Fruit fly (Drosophila melanogaster) whole organism: ENCODE data around the gene CG31817.

Experiments used
- CG8478 ChIP-seq: fragments of >200 bp; optimal IDR thresholded peaks from 2 replicates; lab custom pipeline; 2018; ENCODE audit warnings: inconsistent platforms
- Dll ChIP-seq: fragments of >200 bp; optimal IDR thresholded peaks from 2 replicates; lab custom pipeline; 2017
- EcR ChIP-seq, 2 experiments: fragments of >200 bp; optimal IDR thresholded peaks; 2 replicates each; lab custom pipeline; 2017; ENCODE audit warnings: missing biosample characterization in 2 of 2, missing genetic modification characterization in 2 of 2, missing genetic modification reagents in 2 of 2
- pan ChIP-seq: fragments of >200 bp; optimal IDR thresholded peaks from 2 replicates; lab custom pipeline; 2017
- psq ChIP-seq: fragments of >200 bp; optimal IDR thresholded peaks from 2 replicates; lab custom pipeline; 2017
- usp ChIP-seq: fragments of >200 bp; optimal IDR thresholded peaks from 2 replicates; lab custom pipeline; 2017; ENCODE audit warnings: missing biosample characterization, missing genetic modification characterization, mixed read lengths

The CG31817 gene

dm6 chr2L:16284306-16285299 lies 53.1 kb downstream of the CG31817 start:
- TF ChIP-seq CG8478 (lab: Kevin White, UChicago) (peak; percentile 58), Dll (peak; percentile 76), psq (no peak), EcR (GFP tag; optimal IDR thresholded peaks at IDR 0.05; lab: Kevin White, UChicago) (peak in 1 of 2 experiments; percentile 45), pan (lab: Kevin White, UChicago) (no peak), usp (GFP tag; lab: Kevin White, UChicago) (no peak)

DNA sequence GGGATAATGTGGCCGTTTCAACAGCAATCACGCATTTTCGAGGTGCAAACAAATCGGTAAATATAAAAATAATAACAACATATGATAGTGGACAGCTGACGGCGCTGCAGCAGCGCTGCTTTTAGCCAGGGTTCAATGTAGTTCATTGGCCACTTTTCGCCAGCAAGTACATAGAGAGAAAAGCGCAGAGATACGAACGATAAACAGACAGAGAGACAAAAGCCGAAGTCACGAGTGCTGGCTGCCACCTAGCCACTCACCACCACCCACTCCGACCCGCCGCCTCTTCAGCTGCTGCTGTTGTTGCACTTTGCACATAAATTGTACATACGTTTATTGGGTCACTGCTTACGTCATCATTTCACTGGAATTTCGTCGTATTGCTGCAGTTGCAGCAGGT lies 54.8 kb downstream of the CG31817 start:
- peak in 1 of 2 experiments; percentile 15 for TF ChIP-seq EcR (GFP tag; optimal IDR thresholded peaks at IDR 0.05; lab: Kevin White, UChicago)
- no peak for TF ChIP-seq psq

- TF ChIP-seq psq (no peak), pan (lab: Kevin White, UChicago) (no peak), Dll (no peak), EcR (GFP tag; optimal IDR thresholded peaks at IDR 0.05; lab: Kevin White, UChicago) (peak in 1 of 2 experiments; percentile 78), usp (GFP tag; lab: Kevin White, UChicago) (no peak), CG8478 (lab: Kevin White, UChicago) (no peak)
Observed at dm6 chr2L:16282077-16282471, 55.6 kb downstream of the CG31817 start.

DNA sequence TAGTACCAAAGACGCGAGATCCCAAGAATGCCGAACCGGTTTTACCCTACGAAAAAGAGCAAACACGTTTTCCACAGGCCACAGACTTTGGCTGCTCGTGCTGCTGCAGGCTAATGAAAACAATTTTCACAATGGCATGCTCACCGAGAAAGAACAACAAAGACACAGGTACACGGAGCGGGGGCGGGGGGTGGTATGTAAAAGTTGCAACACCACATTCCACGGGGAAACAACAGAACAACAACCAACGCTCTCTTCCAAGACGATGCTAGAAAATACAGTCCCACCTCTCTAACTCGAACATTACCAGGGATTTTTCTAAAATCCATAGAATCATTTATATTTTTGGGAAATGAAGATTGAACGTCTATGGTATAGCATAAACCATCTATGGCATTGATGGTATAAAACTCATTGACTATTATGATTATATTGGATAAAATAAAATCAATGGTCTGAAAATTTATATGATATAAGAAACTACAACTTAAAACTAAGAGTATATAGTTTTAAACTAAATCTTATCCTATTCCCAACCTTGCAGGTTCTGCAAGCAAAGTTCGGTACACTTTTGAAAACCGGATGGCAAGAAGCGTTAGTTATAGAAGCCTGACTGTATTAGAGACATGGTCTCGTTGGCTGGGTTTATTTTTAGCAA lies 56.1 kb downstream of the CG31817 start:
- no peak for TF ChIP-seq pan (lab: Kevin White, UChicago)
- TF ChIP-seq Dll = peak; percentile 45
